Worm (Caenorhabditis elegans): Measurements from ENCODE around the gene nmy-3.

DNA sequence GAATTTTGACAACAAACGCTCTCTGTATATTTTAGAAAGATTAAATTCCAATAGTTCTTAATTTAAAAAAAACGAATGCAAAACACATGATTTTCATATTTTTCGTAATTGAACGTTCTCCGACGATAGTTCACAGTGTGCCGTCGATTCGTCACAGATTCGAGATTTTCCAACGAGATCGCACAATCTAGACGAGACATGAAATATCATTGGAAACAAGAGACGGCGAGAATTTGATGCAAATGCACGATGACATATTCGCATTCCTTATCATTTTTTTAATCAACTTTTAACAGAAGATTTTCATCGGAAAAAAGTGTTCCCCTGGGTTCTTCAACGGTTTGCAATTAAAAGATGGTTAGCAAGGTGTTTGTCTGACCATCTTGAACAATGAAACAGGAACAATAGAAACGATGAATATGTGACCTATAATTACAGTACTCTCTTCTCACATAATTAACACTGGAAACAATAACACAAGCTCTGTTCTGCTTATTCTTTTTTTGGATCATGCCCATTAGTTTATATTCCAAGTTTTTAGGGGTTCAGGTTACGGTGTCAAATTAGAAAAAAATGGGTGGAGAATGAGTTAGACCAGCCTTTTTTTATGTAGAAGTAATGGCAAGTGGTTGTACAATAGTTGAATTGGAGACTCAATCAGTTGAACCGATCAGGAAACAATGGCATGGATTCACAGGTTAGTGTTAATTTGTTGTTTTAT lies 41.7 kb upstream of the nmy-3 start, which contains the start of gene Y11D7A.3:
- TF ChIP-seq him-1 (tag; optimal IDR thresholded peaks at IDR 0.05) (no peak), W03F9.2 (tag; optimal IDR thresholded peaks at IDR 0.05) (no peak)

Measured in whole organism, L4/young adult.